Worm (Caenorhabditis elegans): ENCODE data around the gene fbxb-60.

fbxb-60 gene

ce11 chrV:19320385-19320784 lies 22.8 kb downstream of the fbxb-60 start, which contains the start of gene sdz-6:
TSS of gene sdz-6 (plus strand) at chrV:19320613.
- no peak for TF ChIP-seq him-1 (tag; optimal IDR thresholded peaks at IDR 0.05)
- no peak for TF ChIP-seq W03F9.2 (tag; optimal IDR thresholded peaks at IDR 0.05)
- TF ChIP-seq dao-5 (tag; optimal IDR thresholded peaks at IDR 0.05) = no peak

DNA sequence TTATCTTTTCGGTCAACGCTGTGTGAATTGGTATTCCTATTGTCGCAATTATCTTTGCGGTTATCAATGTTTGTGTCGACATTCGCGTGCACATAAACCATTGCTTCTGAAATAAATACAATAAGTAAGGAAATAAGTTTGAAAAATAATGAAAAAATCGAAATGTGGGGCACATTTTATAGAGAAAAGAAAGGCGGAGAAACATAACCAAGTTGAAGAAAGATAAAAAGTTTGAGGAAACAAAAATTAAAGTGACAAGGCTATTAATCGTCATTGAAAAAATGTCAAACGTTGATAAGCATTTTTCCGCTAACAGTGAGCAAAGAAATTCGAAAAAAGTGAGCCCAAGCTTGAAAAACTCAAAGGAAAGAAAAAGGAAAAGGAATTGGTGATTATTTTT lies 24.8 kb downstream of the fbxb-60 start, which contains the start of gene C43D7.4:
C43D7.4 (minus strand) TSS at position 101 of the 400 bp plus-strand sequence.
- TF ChIP-seq W03F9.2 (tag; optimal IDR thresholded peaks at IDR 0.05) (no peak), dao-5 (tag; optimal IDR thresholded peaks at IDR 0.05) (no peak), him-1 (tag; optimal IDR thresholded peaks at IDR 0.05) (no peak)

ce11 chrV:19325436-19325835 lies 27.8 kb downstream of the fbxb-60 start:
- no peak for TF ChIP-seq him-1 (tag; optimal IDR thresholded peaks at IDR 0.05)
- no peak for TF ChIP-seq dao-5 (tag; optimal IDR thresholded peaks at IDR 0.05)
- TF ChIP-seq W03F9.2 (tag; optimal IDR thresholded peaks at IDR 0.05) = no peak

DNA sequence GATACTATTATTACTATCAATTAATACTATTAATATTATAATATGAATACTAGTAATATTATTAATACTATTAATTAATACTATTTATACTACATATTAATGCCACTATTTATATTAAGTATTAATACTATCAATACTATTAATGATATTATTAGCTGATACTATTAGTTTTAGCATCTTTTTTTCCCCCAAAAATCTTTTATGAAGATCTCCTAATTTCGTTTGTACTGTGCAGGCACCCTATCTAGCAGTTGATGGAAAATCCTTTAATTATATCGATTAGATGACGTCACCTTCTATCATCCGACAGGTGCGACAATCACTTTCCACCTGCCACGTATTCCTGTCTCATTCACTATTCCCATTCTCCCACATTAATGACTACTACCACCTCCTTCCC lies 31.7 kb downstream of the fbxb-60 start, which contains the start of gene fbxb-65:
fbxb-65 (plus strand) TSS at position 301 of the 400 bp plus-strand sequence.
- TF ChIP-seq him-1 (tag; optimal IDR thresholded peaks at IDR 0.05) (no peak), dao-5 (tag; optimal IDR thresholded peaks at IDR 0.05) (no peak), W03F9.2 (tag; optimal IDR thresholded peaks at IDR 0.05) (no peak)

- TF ChIP-seq him-1 (tag; optimal IDR thresholded peaks at IDR 0.05) = no peak
- TF ChIP-seq W03F9.2 (tag; optimal IDR thresholded peaks at IDR 0.05) = no peak
Measured at ce11 chrV:19337333-19337732, 39.7 kb downstream of the fbxb-60 start.

Measured in whole organism, L4/young adult.